Fruit fly (Drosophila melanogaster) whole organism, embryonic: ENCODE data around the gene CG16854.

ENCODE experiments used
- Ada2b ChIP-seq: fragments of 200-800 bp; sonication (Bioruptor generic); IDR thresholded peaks from 2 replicates; pipeline ENCODE4 v1.3.6; 2022; ENCODE audit warnings: missing biosample characterization, missing genetic modification characterization
- Aef1 ChIP-seq: fragments of 200-800 bp; sonication (Bioruptor generic); IDR thresholded peaks from 3 replicates; pipeline ENCODE4 v1.3.6; 2022; ENCODE audit warnings: missing biosample characterization, missing genetic modification characterization
- Asciz ChIP-seq: fragments of 200-800 bp; sonication (Bioruptor generic); optimal IDR thresholded peaks from 2 replicates; lab custom pipeline; 2017; ENCODE audit warnings: missing biosample characterization, mild to moderate bottlenecking, missing genetic modification characterization, missing genetic modification reagents
- CG10209 ChIP-seq: fragments of 200-800 bp; sonication (Bioruptor generic); optimal IDR thresholded peaks from 3 replicates; lab custom pipeline; 2017; ENCODE audit warnings: missing biosample characterization, mild to moderate bottlenecking, missing genetic modification characterization, missing genetic modification reagents
- CG1024 ChIP-seq: fragments of 200-800 bp; sonication (Bioruptor generic); IDR thresholded peaks from 2 replicates; pipeline ENCODE4 v1.3.6; 2022; ENCODE audit warnings: missing biosample characterization, missing genetic modification characterization
- CG11093 ChIP-seq: fragments of 200-800 bp; sonication (Bioruptor generic); IDR thresholded peaks from 3 replicates; pipeline ENCODE4 v1.3.6; 2022; ENCODE audit warnings: missing biosample characterization, missing genetic modification characterization
- CG12155 ChIP-seq: fragments of 200-800 bp; sonication (Bioruptor generic); optimal IDR thresholded peaks from 3 replicates; lab custom pipeline; 2016; ENCODE audit warnings: missing biosample characterization, missing genetic modification characterization
- CG12299 ChIP-seq: fragments of 200-800 bp; sonication (Bioruptor generic); optimal IDR thresholded peaks from 2 replicates; lab custom pipeline; 2018; ENCODE audit warnings: missing biosample characterization, mild to moderate bottlenecking, missing genetic modification characterization
- CG12391 ChIP-seq: fragments of 200-800 bp; sonication (Bioruptor generic); optimal IDR thresholded peaks from 3 replicates; lab custom pipeline; 2018; ENCODE audit warnings: missing biosample characterization, mild to moderate bottlenecking, missing genetic modification characterization, moderate library complexity
- CG13424 ChIP-seq: fragments of 200-800 bp; sonication (Bioruptor generic); optimal IDR thresholded peaks from 2 replicates; lab custom pipeline; 2019; ENCODE audit warnings: missing biosample characterization, mild to moderate bottlenecking, missing genetic modification characterization, moderate library complexity
- CG13775 ChIP-seq: fragments of 200-800 bp; sonication (Bioruptor generic); optimal IDR thresholded peaks from 3 replicates; lab custom pipeline; 2017; ENCODE audit warnings: missing biosample characterization, mild to moderate bottlenecking, missing genetic modification characterization
- CG1529 ChIP-seq: fragments of 200-800 bp; sonication (Bioruptor generic); optimal IDR thresholded peaks from 3 replicates; lab custom pipeline; 2018; ENCODE audit warnings: missing biosample characterization, missing genetic modification characterization
- CG18011 ChIP-seq: fragments of 200-800 bp; sonication (Bioruptor generic); optimal IDR thresholded peaks from 2 replicates; lab custom pipeline; 2017; ENCODE audit warnings: missing biosample characterization, missing genetic modification characterization, mild to moderate bottlenecking, moderate library complexity, missing genotype
- CG2889 ChIP-seq: fragments of 200-800 bp; sonication (Bioruptor generic); IDR thresholded peaks from 3 replicates; pipeline ENCODE4 v1.3.6; 2022; ENCODE audit warnings: missing biosample characterization, missing genetic modification characterization
- CG32532 ChIP-seq: fragments of 200-800 bp; sonication (Bioruptor generic); IDR thresholded peaks from 2 replicates; pipeline ENCODE4 v1.3.6; 2022; ENCODE audit warnings: missing biosample characterization, missing genetic modification characterization
- CG32772 ChIP-seq: fragments of 200-800 bp; sonication (Bioruptor generic); IDR thresholded peaks from 2 replicates; pipeline ENCODE4 v1.3.6; 2022; ENCODE audit warnings: missing biosample characterization, missing genetic modification characterization
- CG33213 ChIP-seq: fragments of 200-800 bp; sonication (Bioruptor generic); optimal IDR thresholded peaks from 3 replicates; lab custom pipeline; 2016; ENCODE audit warnings: missing biosample characterization, missing genetic modification characterization
- CG6254 ChIP-seq: fragments of 200-800 bp; sonication (Bioruptor generic); optimal IDR thresholded peaks from 3 replicates; lab custom pipeline; 2017; ENCODE audit warnings: mild to moderate bottlenecking, missing biosample characterization, missing genetic modification reagents, missing genetic modification characterization
- CG6791 ChIP-seq: fragments of 200-800 bp; sonication (Bioruptor generic); IDR thresholded peaks from 3 replicates; pipeline ENCODE4 v1.3.6; 2022; ENCODE audit warnings: missing biosample characterization, missing genetic modification characterization; ENCODE audit not compliant: partially characterized antibody
- CG7271 ChIP-seq: fragments of 200-800 bp; sonication (Bioruptor generic); optimal IDR thresholded peaks from 2 replicates; lab custom pipeline; 2018; ENCODE audit warnings: missing biosample characterization, mild to moderate bottlenecking, missing genetic modification characterization, moderate library complexity
- CG7928 ChIP-seq: fragments of 200-800 bp; sonication (Bioruptor generic); optimal IDR thresholded peaks from 2 replicates; lab custom pipeline; 2017; ENCODE audit warnings: missing biosample characterization, mild to moderate bottlenecking, missing genetic modification characterization
- CG8281 ChIP-seq: fragments of 200-800 bp; sonication (Bioruptor generic); optimal IDR thresholded peaks from 2 replicates; lab custom pipeline; 2018; ENCODE audit warnings: missing biosample characterization, mild to moderate bottlenecking, missing genetic modification characterization, moderate library complexity
- CG8924 ChIP-seq: fragments of 200-800 bp; optimal IDR thresholded peaks from 3 replicates; lab custom pipeline; 2019; ENCODE audit warnings: missing biosample characterization, mild to moderate bottlenecking, missing genetic modification characterization, moderate library complexity
- CoRest ChIP-seq: fragments of 200-800 bp; sonication (Bioruptor generic); optimal IDR thresholded peaks from 3 replicates; lab custom pipeline; 2018; ENCODE audit warnings: missing biosample characterization, mild to moderate bottlenecking, missing genetic modification characterization, moderate library complexity
- Dad ChIP-seq: fragments of 200-800 bp; sonication (Bioruptor generic); optimal IDR thresholded peaks from 3 replicates; lab custom pipeline; 2016; ENCODE audit warnings: missing biosample characterization, missing genetic modification characterization
- Dp ChIP-seq: fragments of 200-800 bp; sonication (Bioruptor generic); optimal IDR thresholded peaks from 2 replicates; lab custom pipeline; 2018; ENCODE audit warnings: missing biosample characterization, mild to moderate bottlenecking, missing genetic modification characterization, moderate library complexity
- Gsc ChIP-seq: fragments of 200-800 bp; sonication (Bioruptor generic); IDR thresholded peaks from 2 replicates; pipeline ENCODE4 v1.3.6; 2022; ENCODE audit warnings: missing biosample characterization, missing genetic modification characterization
- HLH4C ChIP-seq: fragments of 200-800 bp; sonication (Bioruptor generic); IDR thresholded peaks from 3 replicates; pipeline ENCODE4 v1.3.6; 2022; ENCODE audit warnings: missing biosample characterization, missing genetic modification characterization; ENCODE audit not compliant: partially characterized antibody
- HLHmδ ChIP-seq: fragments of 200-800 bp; sonication (Bioruptor generic); optimal IDR thresholded peaks from 2 replicates; lab custom pipeline; 2018; ENCODE audit warnings: missing biosample characterization, mild to moderate bottlenecking, missing genetic modification characterization, moderate library complexity
- Hsf ChIP-seq: fragments of 200-800 bp; sonication (Bioruptor generic); optimal IDR thresholded peaks from 3 replicates; lab custom pipeline; 2016; ENCODE audit warnings: missing biosample characterization, missing genetic modification characterization
- Lim3 ChIP-seq: fragments of 200-800 bp; sonication (Bioruptor generic); IDR thresholded peaks from 2 replicates; pipeline ENCODE4 v1.3.6; 2022; ENCODE audit warnings: missing biosample characterization, missing genetic modification characterization
- MTF-1 ChIP-seq: fragments of 200-800 bp; sonication (Bioruptor generic); optimal IDR thresholded peaks from 2 replicates; lab custom pipeline; 2018; ENCODE audit warnings: missing biosample characterization, mild to moderate bottlenecking, missing genetic modification characterization, borderline replicate concordance
- NC2α ChIP-seq: fragments of 200-800 bp; sonication (Bioruptor generic); optimal IDR thresholded peaks from 2 replicates; lab custom pipeline; 2016; ENCODE audit warnings: missing biosample characterization, missing genetic modification characterization
- NK7.1 ChIP-seq: fragments of 200-800 bp; sonication (Bioruptor generic); optimal IDR thresholded peaks from 3 replicates; lab custom pipeline; 2016; ENCODE audit warnings: missing biosample characterization, missing genetic modification characterization
- Optix ChIP-seq: fragments of 200-800 bp; sonication (Bioruptor generic); IDR thresholded peaks from 3 replicates; pipeline ENCODE4 v1.3.6; 2022; ENCODE audit warnings: missing biosample characterization, missing genetic modification characterization
- danr ChIP-seq: fragments of 200-800 bp; sonication (Bioruptor generic); IDR thresholded peaks from 2 replicates; pipeline ENCODE4 v1.3.6; 2022; ENCODE audit warnings: missing biosample characterization, missing genetic modification characterization
- ftz-f1 ChIP-seq: fragments of 200-800 bp; sonication (Bioruptor generic); optimal IDR thresholded peaks from 2 replicates; lab custom pipeline; 2016; ENCODE audit warnings: missing biosample characterization, missing genetic modification characterization
- gro ChIP-seq: fragments of 200-800 bp; sonication (Bioruptor generic); optimal IDR thresholded peaks from 2 replicates; lab custom pipeline; 2016; ENCODE audit warnings: missing biosample characterization, missing genetic modification characterization
- hbn ChIP-seq: fragments of 200-800 bp; sonication (Bioruptor generic); IDR thresholded peaks from 2 replicates; pipeline ENCODE4 v1.3.6; 2022; ENCODE audit warnings: missing biosample characterization, missing genetic modification characterization; ENCODE audit not compliant: partially characterized antibody
- hkb ChIP-seq, 2 experiments: fragments of 200-800 bp in 1 of 2; fragments of >200 bp in 1 of 2; sonication (Bioruptor generic) in 1 of 2; IDR thresholded peaks in 1 of 2; optimal IDR thresholded peaks in 1 of 2; 2 replicates each; pipeline versions ENCODE4 v1.3.6 to Lab custom; 2017 to 2022; ENCODE audit warnings: missing biosample characterization in 1 of 2, missing genetic modification characterization in 1 of 2
- inv ChIP-seq: fragments of 200-800 bp; sonication (Bioruptor generic); IDR thresholded peaks from 2 replicates; pipeline ENCODE4 v1.3.6; 2022; ENCODE audit warnings: missing biosample characterization, missing genetic modification characterization; ENCODE audit not compliant: partially characterized antibody
- jigr1 ChIP-seq: fragments of 200-800 bp; sonication (Bioruptor generic); IDR thresholded peaks from 3 replicates; pipeline ENCODE4 v1.3.6; 2022; ENCODE audit warnings: missing biosample characterization, missing genetic modification characterization
- pita ChIP-seq: fragments of 200-800 bp; sonication (Bioruptor generic); optimal IDR thresholded peaks from 2 replicates; lab custom pipeline; 2017; ENCODE audit warnings: missing biosample characterization, mild to moderate bottlenecking, missing genetic modification characterization
- pzg ChIP-seq: fragments of 200-800 bp; sonication (Bioruptor generic); optimal IDR thresholded peaks from 3 replicates; lab custom pipeline; 2018; ENCODE audit warnings: missing biosample characterization, mild to moderate bottlenecking, missing genetic modification characterization, moderate library complexity
- slp2 ChIP-seq: fragments of 200-800 bp; sonication (Bioruptor generic); optimal IDR thresholded peaks from 2 replicates; lab custom pipeline; 2016; ENCODE audit warnings: missing biosample characterization, missing genetic modification characterization
- sob ChIP-seq: fragments of 200-800 bp; sonication (Bioruptor generic); IDR thresholded peaks from 2 replicates; pipeline ENCODE4 v1.3.6; 2022; ENCODE audit warnings: missing biosample characterization, missing genetic modification characterization
- stwl ChIP-seq: fragments of 200-800 bp; sonication (Bioruptor generic); optimal IDR thresholded peaks from 3 replicates; lab custom pipeline; 2018; ENCODE audit warnings: missing biosample characterization, mild to moderate bottlenecking, missing genetic modification characterization, moderate library complexity
- tio ChIP-seq: fragments of 200-800 bp; sonication (Bioruptor generic); optimal IDR thresholded peaks from 2 replicates; lab custom pipeline; 2017; ENCODE audit warnings: missing biosample characterization, missing genetic modification characterization, inconsistent platforms
- vfl ChIP-seq: fragments of 200-800 bp; sonication (Bioruptor generic); optimal IDR thresholded peaks from 2 replicates; lab custom pipeline; 2016; ENCODE audit warnings: missing biosample characterization, missing genetic modification characterization
- z ChIP-seq: fragments of 200-800 bp; sonication (Bioruptor generic); IDR thresholded peaks from 3 replicates; pipeline ENCODE4 v1.3.6; 2022; ENCODE audit warnings: missing biosample characterization, missing genetic modification characterization

Gene CG16854

dm6 chr2L:11123499-11123898, 37.0 kb downstream of the CG16854 start, which contains the start of the genes Csl4 and Nup160 (continued):
- TF ChIP-seq slp2 (peak; percentile 79), HLH4C (GFP tag; lab: Robert Waterston, UW) (no peak), CG6254 (GFP tag; lab: Kevin White, UChicago) (peak; percentile 39), hbn (GFP tag; lab: Robert Waterston, UW) (0 out of 2 replicates have a peak, but pooled peaks have one; percentile 32), Asciz (GFP tag; lab: Kevin White, UChicago) (no peak), Lim3 (GFP tag; lab: Robert Waterston, UW) (no peak), ftz-f1 (GFP tag; lab: Kevin White, UChicago) (peak; percentile 46), CG12155 (GFP tag; lab: Kevin White, UChicago) (peak; percentile 75), sob (GFP tag; lab: Robert Waterston, UW) (peak; percentile 90), CG12299 (tag; lab: Kevin White, UChicago) (peak; percentile 52), CG33213 (peak; percentile 78), CG7271 (tag; lab: Kevin White, UChicago) (peak; percentile 7), CG13775 (peak; percentile 79), CG10209 (GFP tag; lab: Kevin White, UChicago) (peak; percentile 73), HLHmδ (GFP tag; lab: Kevin White, UChicago) (no peak), CG12391 (tag; lab: Kevin White, UChicago) (peak; percentile 83), jigr1 (no peak), Dad (GFP tag; lab: Kevin White, UChicago) (peak; percentile 79), Dp (GFP tag; lab: Kevin White, UChicago) (peak; percentile 38), CG8281 (tag; lab: Kevin White, UChicago) (no peak), z (GFP tag; lab: Robert Waterston, UW) (no peak), Aef1 (peak; percentile 60; the same call in 1 of the 3 replicates), hkb (optimal IDR thresholded peaks at IDR 0.05; lab: Kevin White, UChicago) (no peak), hkb (GFP tag; IDR thresholded peaks at IDR 0.05; lab: Robert Waterston, UW) (peak; percentile 85), danr (GFP tag; lab: Robert Waterston, UW) (no peak), Ada2b (GFP tag; lab: Robert Waterston, UW) (peak; percentile 48; the same call in 1 of the 2 replicates), CG32532 (GFP tag; lab: Robert Waterston, UW) (peak; percentile 86), Gsc (GFP tag; lab: Robert Waterston, UW) (no peak), CG6791 (GFP tag; lab: Robert Waterston, UW) (no peak), CG11093 (peak; percentile 52; the same call in 1 of the 3 replicates), CoRest (tag; lab: Kevin White, UChicago) (peak; percentile 77), pzg (GFP tag; lab: Kevin White, UChicago) (peak; percentile 67), tio (no peak), pita (GFP tag; lab: Kevin White, UChicago) (no peak), CG18011 (GFP tag; lab: Kevin White, UChicago) (peak; percentile 65), CG8924 (tag; lab: Kevin White, UChicago) (peak; percentile 69), NC2α (GFP tag; lab: Kevin White, UChicago) (peak; percentile 38), CG13424 (tag; lab: Kevin White, UChicago) (peak; percentile 77), vfl (peak; percentile 87), CG32772 (GFP tag; lab: Robert Waterston, UW) (peak; percentile 64), MTF-1 (GFP tag; lab: Kevin White, UChicago) (no peak), stwl (peak; percentile 79), Hsf (GFP tag; lab: Kevin White, UChicago) (peak; percentile 83), CG2889 (GFP tag; lab: Robert Waterston, UW) (no peak), Optix (GFP tag; lab: Robert Waterston, UW) (0 out of 3 replicates have a peak, but pooled peaks have one; percentile 37), NK7.1 (peak; percentile 61), gro (GFP tag; lab: Kevin White, UChicago) (peak; percentile 92), CG1529 (GFP tag; lab: Kevin White, UChicago) (no peak), inv (no peak), CG7928 (GFP tag; lab: Kevin White, UChicago) (peak; percentile 50), CG1024 (no peak)
